Worm (Caenorhabditis elegans) whole organism, late embryonic: Measurements from ENCODE around the gene C06A12.19.

ENCODE experiments used
- F13H6.1 ChIP-seq: sonication (generic microtip); optimal IDR thresholded peaks from 2 replicates; lab custom pipeline; 2016; ENCODE audit warnings: missing genetic modification characterization, missing compliant biosample characterization
- ama-1 ChIP-seq: fragments of 150-350 bp; optimal IDR thresholded peaks from 2 replicates; lab custom pipeline; 2014
- ceh-24 ChIP-seq: sonication (generic microtip); optimal IDR thresholded peaks from 2 replicates; lab custom pipeline; 2016; ENCODE audit warnings: mild to moderate bottlenecking, missing genetic modification characterization, missing compliant biosample characterization
- ceh-34 ChIP-seq: sonication (generic microtip); optimal IDR thresholded peaks from 2 replicates; lab custom pipeline; 2016; ENCODE audit warnings: mild to moderate bottlenecking, missing genetic modification characterization, missing compliant biosample characterization
- ceh-9 ChIP-seq: sonication (generic microtip); optimal IDR thresholded peaks from 2 replicates; lab custom pipeline; 2016; ENCODE audit warnings: mild to moderate bottlenecking, missing genetic modification characterization, inconsistent platforms, missing compliant biosample characterization
- fkh-10 ChIP-seq: fragments of 150-350 bp; optimal IDR thresholded peaks from 2 replicates; lab custom pipeline; 2014; ENCODE audit warnings: missing biosample characterization, missing genetic modification reagents, missing genetic modification characterization
- madf-2 ChIP-seq: sonication (generic microtip); optimal IDR thresholded peaks from 2 replicates; lab custom pipeline; 2017; ENCODE audit warnings: missing genetic modification characterization, missing compliant biosample characterization
- nhr-232 ChIP-seq: sonication (generic microtip); optimal IDR thresholded peaks from 2 replicates; lab custom pipeline; 2016; ENCODE audit warnings: missing genetic modification characterization, missing compliant biosample characterization
- pag-3 ChIP-seq: sonication (generic microtip); optimal IDR thresholded peaks from 2 replicates; lab custom pipeline; 2016; ENCODE audit warnings: missing compliant biosample characterization, missing genetic modification characterization, borderline replicate concordance
- pqm-1 ChIP-seq: sonication (generic microtip); optimal IDR thresholded peaks from 2 replicates; lab custom pipeline; 2016; ENCODE audit warnings: missing genetic modification characterization, missing compliant biosample characterization
- sox-4 ChIP-seq: sonication (generic microtip); optimal IDR thresholded peaks from 2 replicates; lab custom pipeline; 2017; ENCODE audit warnings: mild to moderate bottlenecking, missing genetic modification characterization, inconsistent platforms, missing compliant biosample characterization
- unc-42 ChIP-seq: sonication (generic microtip); optimal IDR thresholded peaks from 2 replicates; lab custom pipeline; 2016; ENCODE audit warnings: missing genotype, missing genetic modification characterization, missing compliant biosample characterization
- unc-86 ChIP-seq: sonication (generic microtip); optimal IDR thresholded peaks from 2 replicates; lab custom pipeline; 2016; ENCODE audit warnings: missing genetic modification characterization, missing compliant biosample characterization

ce11 chrIV:17467325-17467724, 27.4 kb upstream of the C06A12.19 start, which contains the start of gene elo-2:
- no peak for TF ChIP-seq pag-3
- no peak for TF ChIP-seq madf-2 (tag; lab: Kevin White, UChicago)
- no peak for TF ChIP-seq ceh-24
- TF ChIP-seq sox-4 (tag; lab: Kevin White, UChicago), result no peak
- TF ChIP-seq nhr-232 (tag; lab: Kevin White, UChicago), result no peak
- no peak for TF ChIP-seq unc-86 (tag; lab: Kevin White, UChicago)
- no peak for TF ChIP-seq pqm-1
- TF ChIP-seq ceh-9, result no peak
- TF ChIP-seq ama-1 (lab: Kevin White, UChicago), result no peak
- TF ChIP-seq F13H6.1 (tag; lab: Kevin White, UChicago), result no peak
- no peak for TF ChIP-seq unc-42
- no peak for TF ChIP-seq fkh-10 (GFP tag; lab: Kevin White, UChicago)
- TF ChIP-seq ceh-34 (tag; lab: Kevin White, UChicago), result no peak
